Worm (Caenorhabditis elegans): Measurements from ENCODE around the gene vps-39.

DNA sequence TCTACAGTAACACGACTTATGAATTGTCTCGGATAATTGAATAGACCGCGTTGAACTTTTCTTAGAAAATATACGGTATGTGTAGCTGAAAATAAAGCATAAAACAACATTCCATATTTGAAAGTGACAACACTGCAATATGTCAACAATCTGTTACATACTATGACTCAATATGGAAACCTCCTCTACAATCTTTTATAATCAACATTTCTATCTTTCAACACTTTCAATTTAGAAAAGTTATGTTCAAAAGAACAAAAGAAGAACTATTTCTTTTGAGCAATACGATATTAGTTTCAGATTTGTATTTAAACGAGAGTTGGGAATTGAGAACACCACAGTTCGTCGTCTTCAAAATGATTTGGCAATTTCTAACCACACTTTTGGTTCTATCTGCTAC, 44.3 kb upstream of the vps-39 start, which contains the start of gene D1086.10:
- TF ChIP-seq B0310.2 (tag; optimal IDR thresholded peaks at IDR 0.05) (no peak), ama-1 (optimal IDR thresholded peaks at IDR 0.05) (no peak), tbx-11 (GFP tag; IDR thresholded peaks at IDR 0.05) (no peak), F13C5.2 (tag; optimal IDR thresholded peaks at IDR 0.05) (no peak), pes-1 (GFP tag; IDR thresholded peaks at IDR 0.05) (no peak), ceh-13 (GFP tag; optimal IDR thresholded peaks at IDR 0.05) (no peak), tra-4 (tag; optimal IDR thresholded peaks at IDR 0.05) (no peak), ets-7 (tag; optimal IDR thresholded peaks at IDR 0.05) (no peak), flt-1 (GFP tag; IDR thresholded peaks at IDR 0.05) (no peak), hmg-4 (GFP tag; optimal IDR thresholded peaks at IDR 0.05) (no peak), ceh-36 (tag; optimal IDR thresholded peaks at IDR 0.05) (no peak), hnd-1 (tag; optimal IDR thresholded peaks at IDR 0.05) (no peak), hmbx-1 (tag; optimal IDR thresholded peaks at IDR 0.05) (no peak)
